Worm (Caenorhabditis elegans) whole organism, L3 larva: ENCODE data around the gene pdr-1.
A peak's percentile ranks its signal among the peaks of the same experiment; 100 is the strongest.

Experiments
- R02D3.7 ChIP-seq: fragments of 150-350 bp; optimal IDR thresholded peaks from 2 replicates; lab custom pipeline; 2014; ENCODE audit warnings: missing biosample characterization, missing genetic modification characterization
- ZK546.5 ChIP-seq: sonication (generic microtip); optimal IDR thresholded peaks from 2 replicates; lab custom pipeline; 2017; ENCODE audit warnings: missing biosample characterization, missing genetic modification characterization
- ama-1 ChIP-seq: fragments of 150-350 bp; optimal IDR thresholded peaks from 2 replicates; lab custom pipeline; 2018
- ceh-16 ChIP-seq: sonication (generic microtip); optimal IDR thresholded peaks from 2 replicates; lab custom pipeline; 2017; ENCODE audit warnings: missing biosample characterization, missing genetic modification characterization
- ceh-28 ChIP-seq: fragments of 150-350 bp; optimal IDR thresholded peaks from 2 replicates; lab custom pipeline; 2014; ENCODE audit warnings: missing biosample characterization, missing genetic modification reagents, missing genetic modification characterization
- ceh-82 ChIP-seq: fragments of 150-350 bp; optimal IDR thresholded peaks from 2 replicates; lab custom pipeline; 2014; ENCODE audit warnings: missing biosample characterization, missing genetic modification characterization
- ceh-9 ChIP-seq: sonication (generic microtip); optimal IDR thresholded peaks from 2 replicates; lab custom pipeline; 2018; ENCODE audit warnings: missing biosample characterization, missing genetic modification characterization
- egl-5 ChIP-seq: fragments of 150-350 bp; optimal IDR thresholded peaks from 2 replicates; lab custom pipeline; 2017; ENCODE audit warnings: missing biosample characterization, missing genetic modification reagents, missing genetic modification characterization, inconsistent platforms
- elt-1 ChIP-seq: fragments of 150-350 bp; optimal IDR thresholded peaks from 2 replicates; lab custom pipeline; 2014; ENCODE audit warnings: missing biosample characterization, missing genetic modification characterization
- elt-2 ChIP-seq: sonication (generic microtip); optimal IDR thresholded peaks from 2 replicates; lab custom pipeline; 2016; ENCODE audit warnings: missing genetic modification reagents, mild to moderate bottlenecking, missing genetic modification characterization, missing compliant biosample characterization
- elt-3 ChIP-seq, 3 experiments: fragments of 150-350 bp in 1 of 3; sonication (generic microtip) in 2 of 3; optimal IDR thresholded peaks; 2 replicates in 2 of 3; 4 replicates in 1 of 3; lab custom pipeline; 2014 to 2017; ENCODE audit warnings: missing biosample characterization in 3 of 3, missing genetic modification characterization in 3 of 3
- eor-1 ChIP-seq, 2 experiments: fragments of 150-350 bp; optimal IDR thresholded peaks; 2 replicates each; lab custom pipeline; 2014 to 2018; ENCODE audit warnings: missing biosample characterization in 2 of 2, missing genetic modification characterization in 2 of 2
- fkh-10 ChIP-seq: sonication (generic microtip); optimal IDR thresholded peaks from 2 replicates; lab custom pipeline; 2017; ENCODE audit warnings: missing biosample characterization, missing genetic modification reagents, missing genetic modification characterization
- hmg-11 ChIP-seq: sonication (generic microtip); optimal IDR thresholded peaks from 2 replicates; lab custom pipeline; 2016; ENCODE audit warnings: missing genetic modification characterization, missing compliant biosample characterization
- lin-39 ChIP-seq: fragments of 150-350 bp; optimal IDR thresholded peaks from 2 replicates; lab custom pipeline; 2018; ENCODE audit warnings: missing biosample characterization, missing genetic modification reagents, missing genetic modification characterization
- lsy-12 ChIP-seq: sonication (generic microtip); optimal IDR thresholded peaks from 2 replicates; lab custom pipeline; 2016; ENCODE audit warnings: mild to moderate bottlenecking, missing genetic modification characterization, missing compliant biosample characterization
- mml-1 ChIP-seq: fragments of 150-350 bp; sonication (generic microtip); optimal IDR thresholded peaks from 3 replicates; lab custom pipeline; 2014; ENCODE audit warnings: missing biosample characterization, missing genetic modification characterization
- nfya-1 ChIP-seq: sonication (generic microtip); optimal IDR thresholded peaks from 2 replicates; lab custom pipeline; 2017; ENCODE audit warnings: missing genetic modification characterization, mild to moderate bottlenecking, missing compliant biosample characterization, antibody characterized with exemption, moderate library complexity; ENCODE audit not compliant: insufficient read depth
- nhr-23 ChIP-seq: fragments of 150-350 bp; optimal IDR thresholded peaks from 2 replicates; lab custom pipeline; 2014; ENCODE audit warnings: missing biosample characterization, missing genetic modification reagents, missing genetic modification characterization
- nhr-25 ChIP-seq: sonication (generic microtip); optimal IDR thresholded peaks from 2 replicates; lab custom pipeline; 2017; ENCODE audit warnings: missing biosample characterization, missing genetic modification characterization
- nhr-43 ChIP-seq: sonication (generic microtip); optimal IDR thresholded peaks from 2 replicates; lab custom pipeline; 2016; ENCODE audit warnings: mild to moderate bottlenecking, missing genetic modification characterization, missing compliant biosample characterization; ENCODE audit not compliant: poor library complexity, severe bottlenecking
- nhr-76 ChIP-seq: fragments of 150-350 bp; sonication (generic microtip); optimal IDR thresholded peaks from 5 replicates; lab custom pipeline; 2014; ENCODE audit warnings: missing biosample characterization, missing genetic modification characterization
- pha-4 ChIP-seq: fragments of 150-350 bp; optimal IDR thresholded peaks from 2 replicates; lab custom pipeline; 2014; ENCODE audit warnings: missing biosample characterization, missing genetic modification reagents, missing genetic modification characterization
- pqm-1 ChIP-seq: fragments of 150-350 bp; optimal IDR thresholded peaks from 2 replicates; lab custom pipeline; 2017; ENCODE audit warnings: missing biosample characterization, missing genetic modification characterization, inconsistent platforms
- sea-2 ChIP-seq: fragments of 150-350 bp; sonication (generic microtip); optimal IDR thresholded peaks from 4 replicates; lab custom pipeline; 2014; ENCODE audit warnings: missing biosample characterization, missing genetic modification reagents, missing genetic modification characterization
- snpc-4 ChIP-seq: fragments of 150-350 bp; optimal IDR thresholded peaks from 2 replicates; lab custom pipeline; 2014; ENCODE audit warnings: missing biosample characterization, missing genetic modification characterization
- zag-1 ChIP-seq: fragments of 150-350 bp; optimal IDR thresholded peaks from 2 replicates; lab custom pipeline; 2014; ENCODE audit warnings: missing biosample characterization, missing genetic modification characterization
- ztf-11 ChIP-seq: fragments of 150-350 bp; optimal IDR thresholded peaks from 2 replicates; lab custom pipeline; 2014; ENCODE audit warnings: missing biosample characterization, missing genetic modification characterization

The pdr-1 gene

ce11 chrIII:13766704-13767323 is 4.5 kb upstream of the pdr-1 start:
- TF ChIP-seq elt-2 (tag; lab: Kevin White, UChicago) (peak; percentile 94), pqm-1 (tag; lab: Kevin White, UChicago) (peak; percentile 46), mml-1 (tag; lab: Kevin White, UChicago) (no peak), lsy-12 (tag; lab: Kevin White, UChicago) (peak; percentile 31), nhr-43 (tag; lab: Kevin White, UChicago) (peak; percentile 76), nfya-1 (tag; lab: Kevin White, UChicago) (peak; percentile 8)

ce11 chrIII:13768074-13768662 is 3.1 kb upstream of the pdr-1 start, which contains the start of gene rml-1:
Gene rml-1, minus strand, starts transcription at chrIII:13768092.
- peak; percentile 1 for TF ChIP-seq pha-4 (tag; lab: Kevin White, UChicago)
- peak; percentile 5 for TF ChIP-seq hmg-11 (tag; lab: Kevin White, UChicago)
- no peak for TF ChIP-seq R02D3.7

ce11 chrIII:13770017-13770416 is 1.3 kb upstream of the pdr-1 start:
- TF ChIP-seq hmg-11 (tag; lab: Kevin White, UChicago) (no peak), nhr-23 (tag; lab: Kevin White, UChicago) (no peak), R02D3.7 (no peak), ceh-28 (no peak)

ce11 chrIII:13772876-13773275 is 1.6 kb downstream of the pdr-1 start, which contains the start of gene mdt-29:
Gene mdt-29, plus strand, starts transcription at chrIII:13773176.
- no peak for TF ChIP-seq snpc-4

ce11 chrIII:13778816-13779215 is 7.5 kb downstream of the pdr-1 start:
- TF ChIP-seq eor-1 (tag; optimal IDR thresholded peaks at IDR 0.05; lab: Kevin White, UChicago) (peak in 1 of 2 experiments; percentile 73), nhr-76 (tag; lab: Kevin White, UChicago) (peak; percentile 37), ceh-82 (tag; lab: Kevin White, UChicago) (no peak), ZK546.5 (tag; lab: Kevin White, UChicago) (peak; percentile 30)
- TF ChIP-seq, all 47 proteins: peak for 3

ce11 chrIII:13779360-13780093 is 8.2 kb downstream of the pdr-1 start:
- TF ChIP-seq pha-4 (tag; lab: Kevin White, UChicago) (no peak), lsy-12 (tag; lab: Kevin White, UChicago) (peak; percentile 34)

- TF ChIP-seq ceh-28 (no peak), nhr-43 (tag; lab: Kevin White, UChicago) (peak; percentile 62), zag-1 (tag; lab: Kevin White, UChicago) (no peak), ceh-16 (tag; lab: Kevin White, UChicago) (no peak), elt-1 (no peak), lin-39 (tag; lab: Kevin White, UChicago) (no peak), nhr-25 (tag; lab: Kevin White, UChicago) (no peak), ztf-11 (tag; lab: Kevin White, UChicago) (peak; percentile 49), sea-2 (GFP tag; lab: Kevin White, UChicago) (peak; percentile 17), ceh-9 (tag; lab: Kevin White, UChicago) (no peak), nfya-1 (tag; lab: Kevin White, UChicago) (no peak), elt-3 (tag; optimal IDR thresholded peaks at IDR 0.05; lab: Kevin White, UChicago) (peak in 1 of 3 experiments; percentile 28), fkh-10 (GFP tag; lab: Kevin White, UChicago) (no peak), lsy-12 (tag; lab: Kevin White, UChicago) (no peak), egl-5 (no peak), ama-1 (lab: Kevin White, UChicago) (no peak)
Observed at ce11 chrIII:13780199-13780706, 8.9 kb downstream of the pdr-1 start, which contains the start of gene pot-3. Gene pot-3, plus strand, starts transcription at chrIII:13780215.
